Worm (Caenorhabditis elegans) whole organism, dauer: ENCODE data around the gene Y73C8B.9.

Experiments
- unc-62 ChIP-seq: sonication (generic microtip); optimal IDR thresholded peaks from 2 replicates; lab custom pipeline; 2017; ENCODE audit warnings: missing biosample characterization, missing genetic modification reagents, missing genetic modification characterization

The Y73C8B.9 gene

ce11 chrV:3171625-3172024 is 21.7 kb upstream of the Y73C8B.9 start:
- TF ChIP-seq unc-62 (GFP tag; lab: Kevin White, UChicago), result no peak

ce11 chrV:3176161-3176560 is 17.2 kb upstream of the Y73C8B.9 start, which contains the start of gene srab-8:
TSS of gene srab-8 (plus strand) at chrV:3176461.
- TF ChIP-seq unc-62 (GFP tag; lab: Kevin White, UChicago), result no peak

ce11 chrV:3185855-3186254 is 7.5 kb upstream of the Y73C8B.9 start:
- TF ChIP-seq unc-62 (GFP tag; lab: Kevin White, UChicago), result no peak

- TF ChIP-seq unc-62 (GFP tag; lab: Kevin White, UChicago), result no peak
These were observed 5.3 kb upstream of the Y73C8B.9 start, which contains the start of gene lag-2 for ce11 chrV:3188043-3188442. TSS of gene lag-2 (plus strand) at chrV:3188343.

ce11 chrV:3194952-3195450 is 1.6 kb downstream of the Y73C8B.9 start, which contains the start of gene Y73C8B.2:
TSS of gene Y73C8B.2 (minus strand) at chrV:3195002.
- no peak for TF ChIP-seq unc-62 (GFP tag; lab: Kevin White, UChicago)

- TF ChIP-seq unc-62 (GFP tag; lab: Kevin White, UChicago), result no peak
These were observed 2.5 kb downstream of the Y73C8B.9 start for ce11 chrV:3195814-3196213.

ce11 chrV:3196832-3197329 is 3.5 kb downstream of the Y73C8B.9 start, which contains the start of the genes Y73C8B.1 and Y73C8B.5:
TSS of gene Y73C8B.1 (minus strand) at chrV:3196882.
TSS of gene Y73C8B.5 (plus strand) at chrV:3197268.
- TF ChIP-seq unc-62 (GFP tag; lab: Kevin White, UChicago), result no peak

- no peak for TF ChIP-seq unc-62 (GFP tag; lab: Kevin White, UChicago)
These were observed 7.0 kb downstream of the Y73C8B.9 start, which contains the start of gene K08D9.4 for ce11 chrV:3200323-3200722. TSS of gene K08D9.4 (minus strand) at chrV:3200423.

ce11 chrV:3204433-3204832 is 11.1 kb downstream of the Y73C8B.9 start:
- TF ChIP-seq unc-62 (GFP tag; lab: Kevin White, UChicago), result no peak

ce11 chrV:3208940-3209339 is 15.6 kb downstream of the Y73C8B.9 start:
- no peak for TF ChIP-seq unc-62 (GFP tag; lab: Kevin White, UChicago)

- no peak for TF ChIP-seq unc-62 (GFP tag; lab: Kevin White, UChicago)
These were observed 16.8 kb downstream of the Y73C8B.9 start, which contains the start of gene apx-1 for ce11 chrV:3210147-3210546. TSS of gene apx-1 (plus strand) at chrV:3210196.

- no peak for TF ChIP-seq unc-62 (GFP tag; lab: Kevin White, UChicago)
These were observed 25.2 kb downstream of the Y73C8B.9 start for ce11 chrV:3218604-3219003.

ce11 chrV:3227373-3227772 is 34.0 kb downstream of the Y73C8B.9 start, which contains the start of gene K08D9.2:
TSS of gene K08D9.2 (plus strand) at chrV:3227673.
- TF ChIP-seq unc-62 (GFP tag; lab: Kevin White, UChicago), result no peak

ce11 chrV:3230150-3230549 is 36.8 kb downstream of the Y73C8B.9 start:
- no peak for TF ChIP-seq unc-62 (GFP tag; lab: Kevin White, UChicago)

ce11 chrV:3230597-3230996 is 37.2 kb downstream of the Y73C8B.9 start, which contains the start of gene K08D9.10:
TSS of gene K08D9.10 (plus strand) at chrV:3230897.
- TF ChIP-seq unc-62 (GFP tag; lab: Kevin White, UChicago), result no peak

- TF ChIP-seq unc-62 (GFP tag; lab: Kevin White, UChicago), result no peak
These were observed 41.5 kb downstream of the Y73C8B.9 start, which contains the start of gene K08D9.6 for ce11 chrV:3234887-3235286. TSS of gene K08D9.6 (minus strand) at chrV:3234987.

- no peak for TF ChIP-seq unc-62 (GFP tag; lab: Kevin White, UChicago)
These were observed 43.3 kb downstream of the Y73C8B.9 start, which contains the start of the genes K08D9.9 and str-16 for ce11 chrV:3236610-3237009. TSS of gene K08D9.9 (minus strand) at chrV:3236710. TSS of gene str-16 (plus strand) at chrV:3236875.
